ENCODE assay signal across 4 fruit fly cellular contexts in genomic region chr3L:10713458-10714118, dm6.
A peak's percentile ranks its signal among the peaks of the same experiment; 100 is the strongest.
TF ChIP-seq lines count a peak whose summit lies in the region.

No protein-coding gene starts in this region.

- no peak for TF ChIP-seq CTCF in whole organism, embryonic (GFP tag; optimal IDR thresholded peaks at IDR 0.05; lab: Kevin White, UChicago)

TF ChIP-seq in whole organism, embryonic, 481 proteins besides CTCF, POLR2A, EP300 and RAD21:
- TF ChIP-seq sens (GFP tag; lab: Kevin White, UChicago) = peak; percentile 59
- no peak for TF ChIP-seq ase (GFP tag; IDR thresholded peaks at IDR 0.05; lab: Robert Waterston, UW)
- peak; percentile 32 for TF ChIP-seq corto (GFP tag; optimal IDR thresholded peaks at IDR 0.05; lab: Kevin White, UChicago)
- TF ChIP-seq lbe (GFP tag; optimal IDR thresholded peaks at IDR 0.05; lab: Kevin White, UChicago) = peak; percentile 70
- no peak for TF ChIP-seq tna (GFP tag; IDR thresholded peaks at IDR 0.05; lab: Robert Waterston, UW; ENCODE audit: partially characterized antibody)
- no peak for TF ChIP-seq CG12659 (GFP tag; optimal IDR thresholded peaks at IDR 0.05; lab: Kevin White, UChicago)
- TF ChIP-seq gem (tag; optimal IDR thresholded peaks at IDR 0.05; lab: Kevin White, UChicago) = peak; percentile 21
- peak; percentile 84 for TF ChIP-seq Drgx (GFP tag; IDR thresholded peaks at IDR 0.05; lab: Robert Waterston, UW)
- peak in 1 of 2 experiments; percentile 91 for TF ChIP-seq bsh (GFP tag; optimal IDR thresholded peaks at IDR 0.05; lab: Kevin White, UChicago)

TF ChIP-seq in whole organism, prepupa, 60 proteins besides CTCF, POLR2A, EP300 and RAD21 (continues in another document):
- no peak for TF ChIP-seq fkh (GFP tag; optimal IDR thresholded peaks at IDR 0.05; lab: Kevin White, UChicago)
- TF ChIP-seq CG31627 (GFP tag; optimal IDR thresholded peaks at IDR 0.05; lab: Kevin White, UChicago) = peak; percentile 81
- TF ChIP-seq spab (GFP tag; optimal IDR thresholded peaks at IDR 0.05; lab: Kevin White, UChicago) = peak; percentile 31
- TF ChIP-seq Ets21C (GFP tag; optimal IDR thresholded peaks at IDR 0.05; lab: Kevin White, UChicago) = peak; percentile 66
- no peak for TF ChIP-seq CG8319 (GFP tag; optimal IDR thresholded peaks at IDR 0.05; lab: Kevin White, UChicago)
- peak; percentile 15 for TF ChIP-seq fd59A (GFP tag; optimal IDR thresholded peaks at IDR 0.05; lab: Kevin White, UChicago)
- no peak for TF ChIP-seq CG6854 (GFP tag; optimal IDR thresholded peaks at IDR 0.05; lab: Kevin White, UChicago)
- peak; percentile 66 for TF ChIP-seq net (GFP tag; optimal IDR thresholded peaks at IDR 0.05; lab: Kevin White, UChicago)
- peak; percentile 76 for TF ChIP-seq cyc (GFP tag; optimal IDR thresholded peaks at IDR 0.05; lab: Kevin White, UChicago)
- peak; percentile 59 for TF ChIP-seq Gug (GFP tag; IDR thresholded peaks at IDR 0.05; lab: Robert Waterston, UW)
- TF ChIP-seq fd85E (GFP tag; optimal IDR thresholded peaks at IDR 0.05; lab: Kevin White, UChicago) = no peak
- TF ChIP-seq Lpt (GFP tag; optimal IDR thresholded peaks at IDR 0.05; lab: Kevin White, UChicago) = peak; percentile 89
- TF ChIP-seq Ets96B (tag; optimal IDR thresholded peaks at IDR 0.05; lab: Kevin White, UChicago) = peak; percentile 34
- peak; percentile 31 for TF ChIP-seq CG11902 (GFP tag; optimal IDR thresholded peaks at IDR 0.05; lab: Kevin White, UChicago)
- peak; percentile 83 for TF ChIP-seq Hr4 (GFP tag; optimal IDR thresholded peaks at IDR 0.05; lab: Kevin White, UChicago)
- peak; percentile 65 for TF ChIP-seq CG6792 (GFP tag; optimal IDR thresholded peaks at IDR 0.05; lab: Kevin White, UChicago)
- peak; percentile 73 for TF ChIP-seq Eip75B (GFP tag; optimal IDR thresholded peaks at IDR 0.05; lab: Kevin White, UChicago)
- peak; percentile 31 for TF ChIP-seq Blimp-1 (GFP tag; optimal IDR thresholded peaks at IDR 0.05; lab: Kevin White, UChicago)
- TF ChIP-seq Sox102F (GFP tag; optimal IDR thresholded peaks at IDR 0.05; lab: Kevin White, UChicago) = peak; percentile 82
- TF ChIP-seq CG6276 (GFP tag; optimal IDR thresholded peaks at IDR 0.05; lab: Kevin White, UChicago) = peak; percentile 88
- TF ChIP-seq CG3032 (tag; optimal IDR thresholded peaks at IDR 0.05; lab: Kevin White, UChicago) = peak; percentile 38
- TF ChIP-seq Eip93F (GFP tag; optimal IDR thresholded peaks at IDR 0.05; lab: Kevin White, UChicago) = peak; percentile 66
- peak; percentile 30 for TF ChIP-seq dac (GFP tag; optimal IDR thresholded peaks at IDR 0.05; lab: Kevin White, UChicago)
- peak; percentile 89 for TF ChIP-seq Met (GFP tag; optimal IDR thresholded peaks at IDR 0.05; lab: Kevin White, UChicago)
- TF ChIP-seq Sox14 (GFP tag; optimal IDR thresholded peaks at IDR 0.05; lab: Kevin White, UChicago) = peak; percentile 87
- TF ChIP-seq CG9139 (GFP tag; optimal IDR thresholded peaks at IDR 0.05; lab: Kevin White, UChicago) = no peak
- peak; percentile 18 to 21 for TF ChIP-seq ss (GFP tag; optimal IDR thresholded peaks at IDR 0.05; lab: Kevin White, UChicago)

TF ChIP-seq in whole organism, pupa, 21 proteins besides CTCF, POLR2A, EP300 and RAD21:
- TF ChIP-seq CG32121 (GFP tag; IDR thresholded peaks at IDR 0.05; lab: Robert Waterston, UW) (peak; percentile 78), Snoo (tag; optimal IDR thresholded peaks at IDR 0.05; lab: Kevin White, UChicago) (peak; percentile 73), Ets98B (GFP tag; IDR thresholded peaks at IDR 0.05; lab: Robert Waterston, UW) (peak; percentile 90), rn (GFP tag; IDR thresholded peaks at IDR 0.05; lab: Robert Waterston, UW) (peak; percentile 68), CG14655 (GFP tag; optimal IDR thresholded peaks at IDR 0.05; lab: Kevin White, UChicago) (peak; percentile 95), CG10348 (GFP tag; IDR thresholded peaks at IDR 0.05; lab: Robert Waterston, UW) (no peak), CG34367 (tag; optimal IDR thresholded peaks at IDR 0.05; lab: Kevin White, UChicago) (peak; percentile 2), gl (tag; optimal IDR thresholded peaks at IDR 0.05; lab: Kevin White, UChicago) (no peak), CG12605 (GFP tag; IDR thresholded peaks at IDR 0.05; lab: Robert Waterston, UW) (peak; percentile 96), EcR (GFP tag; optimal IDR thresholded peaks at IDR 0.05; lab: Kevin White, UChicago) (no peak), CG4496 (GFP tag; IDR thresholded peaks at IDR 0.05; lab: Robert Waterston, UW) (peak; percentile 93), CG8159 (tag; optimal IDR thresholded peaks at IDR 0.05; lab: Kevin White, UChicago) (peak; percentile 66), fd96Ca (GFP tag; IDR thresholded peaks at IDR 0.05; lab: Robert Waterston, UW) (peak; percentile 87), CG9948 (tag; optimal IDR thresholded peaks at IDR 0.05; lab: Kevin White, UChicago) (peak; percentile 61), CG15710 (tag; optimal IDR thresholded peaks at IDR 0.05; lab: Kevin White, UChicago) (peak; percentile 45), CG17806 (tag; optimal IDR thresholded peaks at IDR 0.05; lab: Kevin White, UChicago) (peak; percentile 52), D1 (tag; optimal IDR thresholded peaks at IDR 0.05; lab: Kevin White, UChicago) (peak; percentile 60), CG13204 (GFP tag; optimal IDR thresholded peaks at IDR 0.05; lab: Kevin White, UChicago) (no peak), Pif1A (GFP tag; optimal IDR thresholded peaks at IDR 0.05; lab: Kevin White, UChicago) (peak; percentile 76), CG8301 (tag; optimal IDR thresholded peaks at IDR 0.05; lab: Kevin White, UChicago) (peak; percentile 82), Pif1B (GFP tag; optimal IDR thresholded peaks at IDR 0.05; lab: Kevin White, UChicago) (peak; percentile 70)

TF ChIP-seq in whole organism, wandering third instar larva, 38 proteins besides CTCF, POLR2A, EP300 and RAD21:
- no peak for TF ChIP-seq GATAd (GFP tag; optimal IDR thresholded peaks at IDR 0.05; lab: Kevin White, UChicago)
- TF ChIP-seq Abd-B (GFP tag; optimal IDR thresholded peaks at IDR 0.05; lab: Kevin White, UChicago) = no peak
- no peak for TF ChIP-seq jim (GFP tag; optimal IDR thresholded peaks at IDR 0.05; lab: Kevin White, UChicago)
- peak; percentile 55 for TF ChIP-seq brk (GFP tag; optimal IDR thresholded peaks at IDR 0.05; lab: Kevin White, UChicago)
- peak; percentile 49 for TF ChIP-seq CG9705 (GFP tag; optimal IDR thresholded peaks at IDR 0.05; lab: Kevin White, UChicago)
- no peak for TF ChIP-seq tai (GFP tag; optimal IDR thresholded peaks at IDR 0.05; lab: Kevin White, UChicago)
- TF ChIP-seq N (GFP tag; optimal IDR thresholded peaks at IDR 0.05; lab: Kevin White, UChicago) = no peak
- peak; percentile 33 for TF ChIP-seq Jra (GFP tag; optimal IDR thresholded peaks at IDR 0.05; lab: Kevin White, UChicago)
- no peak for TF ChIP-seq pan (optimal IDR thresholded peaks at IDR 0.05; lab: Kevin White, UChicago)
- no peak for TF ChIP-seq usp (GFP tag; optimal IDR thresholded peaks at IDR 0.05; lab: Kevin White, UChicago)
- TF ChIP-seq br (GFP tag; optimal IDR thresholded peaks at IDR 0.05; lab: Kevin White, UChicago) = peak; percentile 83
- TF ChIP-seq dsf (GFP tag; optimal IDR thresholded peaks at IDR 0.05; lab: Kevin White, UChicago; ENCODE audit: borderline replicate concordance) = no peak
- peak; percentile 80 for TF ChIP-seq psq (GFP tag; optimal IDR thresholded peaks at IDR 0.05; lab: Kevin White, UChicago)
- no peak for TF ChIP-seq lola (GFP tag; optimal IDR thresholded peaks at IDR 0.05; lab: Kevin White, UChicago)
- peak; percentile 69 for TF ChIP-seq Hnf4 (GFP tag; optimal IDR thresholded peaks at IDR 0.05; lab: Kevin White, UChicago)
- peak; percentile 87 for TF ChIP-seq fru (GFP tag; optimal IDR thresholded peaks at IDR 0.05; lab: Kevin White, UChicago)
- TF ChIP-seq Sp1 (GFP tag; optimal IDR thresholded peaks at IDR 0.05; lab: Kevin White, UChicago) = peak; percentile 89
- no peak for TF ChIP-seq Mio (GFP tag; optimal IDR thresholded peaks at IDR 0.05; lab: Kevin White, UChicago)
- TF ChIP-seq ey (GFP tag; optimal IDR thresholded peaks at IDR 0.05; lab: Kevin White, UChicago) = peak; percentile 81
- TF ChIP-seq Hr78 (GFP tag; optimal IDR thresholded peaks at IDR 0.05; lab: Kevin White, UChicago) = no peak
- TF ChIP-seq dl (GFP tag; optimal IDR thresholded peaks at IDR 0.05; lab: Kevin White, UChicago; ENCODE audit: insufficient read depth in 1 of 2, partially characterized antibody in 2 of 2) = no peak
- TF ChIP-seq woc (GFP tag; optimal IDR thresholded peaks at IDR 0.05; lab: Kevin White, UChicago) = peak; percentile 78
- TF ChIP-seq sv (GFP tag; optimal IDR thresholded peaks at IDR 0.05; lab: Kevin White, UChicago) = no peak
- peak; percentile 32 for TF ChIP-seq Rel (GFP tag; optimal IDR thresholded peaks at IDR 0.05; lab: Kevin White, UChicago)
- TF ChIP-seq Rel (tag; optimal IDR thresholded peaks at IDR 0.05; lab: Kevin White, UChicago) = peak; percentile 11
- TF ChIP-seq dmrt93B (GFP tag; optimal IDR thresholded peaks at IDR 0.05; lab: Kevin White, UChicago) = peak; percentile 65
- no peak for TF ChIP-seq Vsx2 (GFP tag; optimal IDR thresholded peaks at IDR 0.05; lab: Kevin White, UChicago; ENCODE audit: partially characterized antibody)
- TF ChIP-seq CG32264 (GFP tag; optimal IDR thresholded peaks at IDR 0.05; lab: Kevin White, UChicago) = peak; percentile 47
- no peak for TF ChIP-seq Dif (GFP tag; optimal IDR thresholded peaks at IDR 0.05; lab: Kevin White, UChicago; ENCODE audit: partially characterized antibody)
- TF ChIP-seq Myc (optimal IDR thresholded peaks at IDR 0.05; lab: Kevin White, UChicago) = no peak
- peak; percentile 87 for TF ChIP-seq OdsH (GFP tag; optimal IDR thresholded peaks at IDR 0.05; lab: Kevin White, UChicago)
- peak; percentile 86 for TF ChIP-seq h (GFP tag; optimal IDR thresholded peaks at IDR 0.05; lab: Kevin White, UChicago)
- no peak for TF ChIP-seq CrebA (GFP tag; optimal IDR thresholded peaks at IDR 0.05; lab: Kevin White, UChicago; ENCODE audit: borderline replicate concordance)
- TF ChIP-seq Hr83 (GFP tag; optimal IDR thresholded peaks at IDR 0.05; lab: Kevin White, UChicago; ENCODE audit: poor library complexity, severe bottlenecking) = no peak
- TF ChIP-seq Dfd (GFP tag; optimal IDR thresholded peaks at IDR 0.05; lab: Kevin White, UChicago) = no peak
- TF ChIP-seq HLH106 (tag; optimal IDR thresholded peaks at IDR 0.05; lab: Kevin White, UChicago) = peak; percentile 84
- peak; percentile 51 for TF ChIP-seq sage (GFP tag; optimal IDR thresholded peaks at IDR 0.05; lab: Kevin White, UChicago)
- peak; percentile 86 for TF ChIP-seq rgr (GFP tag; optimal IDR thresholded peaks at IDR 0.05; lab: Kevin White, UChicago)
- peak in 1 of 2 experiments; percentile 85 for TF ChIP-seq foxo (GFP tag; optimal IDR thresholded peaks at IDR 0.05; lab: Kevin White, UChicago)

Comparison
In these comparisons a context has a peak if more than half of its experiments do, and no peak if none do; other contexts are left out.
1. Of the 7 proteins assayed by ChIP-seq in both whole organism, embryonic and whole organism, prepupa: peak only in whole organism, embryonic: none; only in whole organism, prepupa: Blimp-1, CG16779, Gug, Hr39, Lpt and Sox102F; in both: none; in neither: 1.